Worm (Caenorhabditis elegans) whole organism, L4 larva: ENCODE data around the gene doxa-1.
A peak's percentile ranks its signal among the peaks of the same experiment; 100 is the strongest.

Experiments used
- F37D6.2 ChIP-seq: sonication (generic microtip); optimal IDR thresholded peaks from 2 replicates; lab custom pipeline; 2016; ENCODE audit warnings: mild to moderate bottlenecking, missing genetic modification characterization, missing compliant biosample characterization
- R02D3.7 ChIP-seq: fragments of 150-350 bp; sonication (generic microtip); optimal IDR thresholded peaks from 3 replicates; lab custom pipeline; 2014; ENCODE audit warnings: missing biosample characterization, missing genetic modification characterization
- T26A8.4 ChIP-seq: fragments of 200-800 bp; sonication (Bioruptor generic); IDR thresholded peaks from 2 replicates; pipeline ENCODE4 v1.3.6; 2022; ENCODE audit warnings: missing genetic modification characterization, missing compliant biosample characterization
- Y48G9A.11 ChIP-seq: fragments of 200-800 bp; sonication (Bioruptor generic); IDR thresholded peaks from 2 replicates; pipeline ENCODE4 v1.3.6; 2022; ENCODE audit warnings: missing genetic modification reagents, missing genetic modification characterization, missing compliant biosample characterization
- Y5F2A.4 ChIP-seq: fragments of 200-800 bp; sonication (Bioruptor generic); optimal IDR thresholded peaks from 2 replicates; lab custom pipeline; 2018; ENCODE audit warnings: mild to moderate bottlenecking, missing genetic modification characterization, missing compliant biosample characterization
- Y75B8A.6 ChIP-seq: fragments of 200-800 bp; sonication (Bioruptor generic); IDR thresholded peaks from 2 replicates; pipeline ENCODE4 v1.3.6; 2022; ENCODE audit warnings: missing genetic modification reagents, missing genetic modification characterization, missing compliant biosample characterization
- ZK546.5 ChIP-seq, 2 experiments: sonication (generic microtip); optimal IDR thresholded peaks; 2 replicates each; lab custom pipeline; 2017; ENCODE audit warnings: missing biosample characterization in 2 of 2, missing genetic modification characterization in 2 of 2
- aha-1 ChIP-seq: fragments of 150-350 bp; peaks from one replicate; lab custom pipeline; 2014; ENCODE audit warnings: missing biosample characterization, missing genetic modification characterization
- attf-4 ChIP-seq: sonication (generic microtip); optimal IDR thresholded peaks from 3 replicates; lab custom pipeline; 2017; ENCODE audit warnings: missing biosample characterization, missing genetic modification characterization
- ceh-44 ChIP-seq: fragments of 200-800 bp; sonication (Bioruptor generic); IDR thresholded peaks from 2 replicates; pipeline ENCODE4 v1.3.6; 2022; ENCODE audit warnings: missing genetic modification reagents, missing genetic modification characterization, missing compliant biosample characterization
- ceh-82 ChIP-seq: sonication (generic microtip); optimal IDR thresholded peaks from 2 replicates; lab custom pipeline; 2017; ENCODE audit warnings: missing biosample characterization, missing genetic modification characterization
- cey-2 ChIP-seq: sonication (generic microtip); optimal IDR thresholded peaks from 3 replicates; lab custom pipeline; 2017; ENCODE audit warnings: missing genetic modification characterization, mild to moderate bottlenecking, missing compliant biosample characterization, antibody characterized with exemption, borderline replicate concordance; ENCODE audit not compliant: insufficient read depth
- daf-16 ChIP-seq, 3 experiments: sonication (generic microtip); optimal IDR thresholded peaks; 2 replicates each; lab custom pipeline; 2016 to 2017; ENCODE audit warnings: missing genetic modification characterization in 3 of 3, missing genetic modification reagents in 3 of 3, mild to moderate bottlenecking in 2 of 3, missing compliant biosample characterization in 2 of 3, missing biosample characterization in 1 of 3, moderate library complexity in 1 of 3
- dmd-6 ChIP-seq: fragments of 200-800 bp; sonication (Bioruptor generic); IDR thresholded peaks from 2 replicates; pipeline ENCODE4 v1.3.6; 2022; ENCODE audit warnings: missing genetic modification reagents, missing genetic modification characterization, missing compliant biosample characterization
- dmd-8 ChIP-seq: fragments of 200-800 bp; sonication (Bioruptor generic); IDR thresholded peaks from 2 replicates; pipeline ENCODE4 v1.3.6; 2022; ENCODE audit warnings: missing genetic modification characterization, missing compliant biosample characterization
- dmd-9 ChIP-seq: fragments of 200-800 bp; sonication (Bioruptor generic); IDR thresholded peaks from 2 replicates; pipeline ENCODE4 v1.3.6; 2022; ENCODE audit warnings: missing genetic modification reagents, missing genetic modification characterization, missing compliant biosample characterization
- dpl-1 ChIP-seq: fragments of 150-350 bp; optimal IDR thresholded peaks from 2 replicates; lab custom pipeline; 2014; ENCODE audit warnings: missing biosample characterization, missing genetic modification reagents, missing genetic modification characterization
- dve-1 ChIP-seq: sonication (generic microtip); optimal IDR thresholded peaks from 2 replicates; lab custom pipeline; 2017; ENCODE audit warnings: antibody characterized with exemption, mild to moderate bottlenecking, missing genetic modification characterization, missing compliant biosample characterization; ENCODE audit not compliant: insufficient read depth
- hlh-30 ChIP-seq: sonication (generic microtip); optimal IDR thresholded peaks from 2 replicates; lab custom pipeline; 2017; ENCODE audit warnings: antibody characterized with exemption, mild to moderate bottlenecking, missing genetic modification characterization, missing compliant biosample characterization; ENCODE audit not compliant: insufficient read depth
- lin-1 ChIP-seq: fragments of 200-800 bp; sonication (Bioruptor generic); IDR thresholded peaks from 2 replicates; pipeline ENCODE4 v1.3.6; 2022; ENCODE audit warnings: missing genetic modification reagents, missing genetic modification characterization, missing compliant biosample characterization
- lin-29 ChIP-seq: fragments of 200-800 bp; sonication (Bioruptor generic); IDR thresholded peaks from 2 replicates; pipeline ENCODE4 v1.3.6; 2022; ENCODE audit warnings: missing genetic modification reagents, missing genetic modification characterization, missing compliant biosample characterization
- lin-38 ChIP-seq: fragments of 200-800 bp; sonication (Bioruptor generic); IDR thresholded peaks from 2 replicates; pipeline ENCODE4 v1.3.6; 2022; ENCODE audit warnings: missing genetic modification reagents, missing genetic modification characterization, missing compliant biosample characterization
- lin-39 ChIP-seq: fragments of 150-350 bp; optimal IDR thresholded peaks from 2 replicates; lab custom pipeline; 2014; ENCODE audit warnings: missing biosample characterization, missing genetic modification reagents, missing genetic modification characterization
- mdl-1 ChIP-seq, 2 experiments: fragments of 150-350 bp in 1 of 2; sonication (generic microtip) in 1 of 2; optimal IDR thresholded peaks; 2 replicates each; lab custom pipeline; 2014 to 2017; ENCODE audit warnings: missing biosample characterization in 2 of 2, missing genetic modification characterization in 2 of 2
- mxl-2 ChIP-seq: fragments of 200-800 bp; sonication (Bioruptor generic); conservative IDR thresholded peaks from 2 replicates; pipeline ENCODE4 v1.3.6; 2022; ENCODE audit warnings: missing genetic modification reagents, missing genetic modification characterization, missing compliant biosample characterization
- nhr-102 ChIP-seq: sonication (generic microtip); optimal IDR thresholded peaks from 2 replicates; lab custom pipeline; 2016; ENCODE audit warnings: mild to moderate bottlenecking, missing genetic modification characterization, moderate library complexity, missing compliant biosample characterization
- nhr-111 ChIP-seq: fragments of 200-800 bp; sonication (Bioruptor generic); optimal IDR thresholded peaks from 2 replicates; lab custom pipeline; 2018; ENCODE audit warnings: mild to moderate bottlenecking, missing genetic modification characterization, missing compliant biosample characterization
- nhr-28 ChIP-seq: fragments of 150-350 bp; optimal IDR thresholded peaks from 2 replicates; lab custom pipeline; 2014; ENCODE audit warnings: missing biosample characterization, missing genetic modification characterization
- nhr-41 ChIP-seq: fragments of 200-800 bp; sonication (Bioruptor generic); IDR thresholded peaks from 2 replicates; pipeline ENCODE4 v1.3.6; 2022; ENCODE audit warnings: missing genetic modification reagents, missing genetic modification characterization, missing compliant biosample characterization
- nhr-42 ChIP-seq: fragments of 200-800 bp; sonication (Bioruptor generic); IDR thresholded peaks from 2 replicates; pipeline ENCODE4 v1.3.6; 2022; ENCODE audit warnings: missing genetic modification characterization, missing compliant biosample characterization
- nhr-6 ChIP-seq: fragments of 150-350 bp; optimal IDR thresholded peaks from 2 replicates; lab custom pipeline; 2014; ENCODE audit warnings: missing biosample characterization, missing genetic modification characterization
- nhr-76 ChIP-seq: fragments of 150-350 bp; optimal IDR thresholded peaks from 2 replicates; lab custom pipeline; 2014; ENCODE audit warnings: missing biosample characterization, missing genetic modification characterization
- pha-4 ChIP-seq, 2 experiments: fragments of 150-350 bp in 1 of 2; fragments of 200-800 bp in 1 of 2; sonication (Bioruptor generic) in 1 of 2; IDR thresholded peaks in 1 of 2; optimal IDR thresholded peaks in 1 of 2; 2 replicates each; pipeline versions ENCODE4 v1.3.6 to Lab custom; 2014 to 2022; ENCODE audit warnings: missing genetic modification characterization in 2 of 2, missing genetic modification reagents in 2 of 2, missing biosample characterization in 1 of 2, missing compliant biosample characterization in 1 of 2
- unc-62 ChIP-seq, 3 experiments: fragments of 150-350 bp in 1 of 3; sonication (generic microtip); optimal IDR thresholded peaks in 2 of 3; peaks in 1 of 3; 1 replicate in 1 of 3; 2 replicates in 2 of 3; lab custom pipeline; 2014 to 2017; ENCODE audit warnings: missing biosample characterization in 3 of 3, missing genetic modification characterization in 3 of 3, missing genetic modification reagents in 3 of 3, missing genotype in 1 of 3
- zip-11 ChIP-seq: fragments of 200-800 bp; sonication (Bioruptor generic); IDR thresholded peaks from 2 replicates; pipeline ENCODE4 v1.3.6; 2022; ENCODE audit warnings: missing genetic modification characterization, missing compliant biosample characterization
- ztf-11 ChIP-seq: fragments of 150-350 bp; optimal IDR thresholded peaks from 2 replicates; lab custom pipeline; 2014; ENCODE audit warnings: missing biosample characterization, missing genetic modification characterization

Gene doxa-1

ce11 chrIII:8545515-8545914 lies 35.4 kb upstream of the doxa-1 start, which contains the start of gene ZC21.6:
Gene ZC21.6, minus strand, starts transcription at chrIII:8545615.
- TF ChIP-seq nhr-42 (GFP tag; lab: Robert Waterston, UW) (no peak), dmd-8 (no peak), zip-11 (GFP tag; lab: Robert Waterston, UW) (no peak), nhr-41 (GFP tag; lab: Robert Waterston, UW) (no peak), Y48G9A.11 (GFP tag; lab: Robert Waterston, UW) (no peak), pha-4 (GFP tag; IDR thresholded peaks at IDR 0.05; lab: Robert Waterston, UW) (no peak), pha-4 (tag; optimal IDR thresholded peaks at IDR 0.05; lab: Kevin White, UChicago) (no peak), Y75B8A.6 (GFP tag; lab: Robert Waterston, UW) (no peak)

ce11 chrIII:8551705-8552104 lies 29.2 kb upstream of the doxa-1 start:
- TF ChIP-seq mdl-1 (tag; optimal IDR thresholded peaks at IDR 0.05; lab: Kevin White, UChicago), result no peak
- TF ChIP-seq nhr-28, result peak; percentile 97

ce11 chrIII:8552125-8552524 lies 28.8 kb upstream of the doxa-1 start, which contains the start of gene C02D5.4:
Gene C02D5.4, plus strand, starts transcription at chrIII:8552165.
- TF ChIP-seq nhr-102 (peak; percentile 9), ztf-11 (tag; lab: Kevin White, UChicago) (no peak), daf-16 (GFP tag; optimal IDR thresholded peaks at IDR 0.05; lab: Kevin White, UChicago) (no peak), daf-16 (tag; optimal IDR thresholded peaks at IDR 0.05; lab: Kevin White, UChicago) (peak; percentile 73), hlh-30 (peak; percentile 20), unc-62 (GFP tag; optimal IDR thresholded peaks at IDR 0.05 in 1 of 2; lab: Kevin White, UChicago) (peak in 1 of 2 experiments; percentile 71), unc-62 (tag; optimal IDR thresholded peaks at IDR 0.05; lab: Kevin White, UChicago) (no peak), dmd-6 (GFP tag; lab: Robert Waterston, UW) (peak; percentile 45), aha-1 (tag; lab: Kevin White, UChicago) (peak; percentile 41), dve-1 (tag; lab: Kevin White, UChicago) (peak; percentile 38), zip-11 (GFP tag; lab: Robert Waterston, UW) (no peak), dmd-9 (GFP tag; lab: Robert Waterston, UW) (no peak)

DNA sequence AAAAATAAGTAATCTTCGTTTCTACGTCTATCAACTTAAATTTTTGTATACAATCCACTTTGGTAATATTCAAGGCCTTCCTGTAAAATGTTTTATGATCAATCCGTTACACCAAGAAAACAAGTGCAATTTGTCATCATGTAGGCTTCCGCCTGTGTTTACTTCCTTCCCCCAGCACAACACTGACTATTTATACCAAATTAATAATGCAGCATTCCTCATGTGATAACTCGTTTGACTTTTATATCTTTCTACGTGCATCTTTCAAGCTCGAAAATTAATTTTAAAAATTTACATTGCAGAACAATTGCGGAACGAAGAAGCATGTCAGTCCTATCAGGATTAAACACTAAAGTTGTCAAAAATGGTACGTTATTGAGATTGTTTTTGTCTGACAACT lies 26.4 kb upstream of the doxa-1 start, which contains the start of gene gsto-2:
Gene gsto-2 (plus strand): TSS at position 301 of the 400 bp plus-strand sequence.
- TF ChIP-seq lin-39 (no peak), T26A8.4 (GFP tag; lab: Robert Waterston, UW) (no peak), attf-4 (tag; lab: Kevin White, UChicago) (no peak), dpl-1 (GFP tag; lab: Kevin White, UChicago) (no peak), ceh-82 (no peak), Y5F2A.4 (GFP tag; lab: Kevin White, UChicago) (no peak), ZK546.5 (tag; optimal IDR thresholded peaks at IDR 0.05; lab: Kevin White, UChicago) (no peak), nhr-111 (GFP tag; lab: Kevin White, UChicago) (no peak), nhr-6 (tag; lab: Kevin White, UChicago) (no peak), lin-1 (GFP tag; lab: Robert Waterston, UW) (no peak), nhr-76 (tag; lab: Kevin White, UChicago) (no peak), dmd-9 (GFP tag; lab: Robert Waterston, UW) (no peak), F37D6.2 (no peak), cey-2 (no peak), lin-29 (GFP tag; lab: Robert Waterston, UW) (no peak), ceh-44 (no peak), R02D3.7 (tag; lab: Kevin White, UChicago) (no peak), mxl-2 (no peak), lin-38 (no peak)
